Worm (Caenorhabditis elegans) whole organism, late embryonic: ENCODE data around the gene sru-29.

Experiments
- F13H6.1 ChIP-seq: sonication (generic microtip); optimal IDR thresholded peaks from 2 replicates; lab custom pipeline; 2016; ENCODE audit warnings: missing genetic modification characterization, missing compliant biosample characterization
- ama-1 ChIP-seq: fragments of 150-350 bp; optimal IDR thresholded peaks from 2 replicates; lab custom pipeline; 2014
- ceh-31 ChIP-seq: sonication (generic microtip); optimal IDR thresholded peaks from 2 replicates; lab custom pipeline; 2016; ENCODE audit warnings: missing genetic modification characterization, missing compliant biosample characterization
- ceh-34 ChIP-seq: sonication (generic microtip); optimal IDR thresholded peaks from 2 replicates; lab custom pipeline; 2016; ENCODE audit warnings: mild to moderate bottlenecking, missing genetic modification characterization, missing compliant biosample characterization
- che-1 ChIP-seq: sonication (generic microtip); optimal IDR thresholded peaks from 2 replicates; lab custom pipeline; 2016; ENCODE audit warnings: mild to moderate bottlenecking, missing genetic modification characterization, missing compliant biosample characterization
- dmd-4 ChIP-seq: sonication (generic microtip); optimal IDR thresholded peaks from 2 replicates; lab custom pipeline; 2016; ENCODE audit warnings: borderline replicate concordance, missing genetic modification characterization, missing compliant biosample characterization
- lim-6 ChIP-seq: sonication (generic microtip); optimal IDR thresholded peaks from 2 replicates; lab custom pipeline; 2016; ENCODE audit warnings: missing genetic modification characterization, missing compliant biosample characterization
- nhr-11 ChIP-seq: fragments of 150-350 bp; optimal IDR thresholded peaks from 2 replicates; lab custom pipeline; 2014; ENCODE audit warnings: missing biosample characterization, missing genetic modification characterization
- pqm-1 ChIP-seq: sonication (generic microtip); optimal IDR thresholded peaks from 2 replicates; lab custom pipeline; 2016; ENCODE audit warnings: missing genetic modification characterization, missing compliant biosample characterization
- sox-4 ChIP-seq: sonication (generic microtip); optimal IDR thresholded peaks from 2 replicates; lab custom pipeline; 2017; ENCODE audit warnings: mild to moderate bottlenecking, missing genetic modification characterization, inconsistent platforms, missing compliant biosample characterization
- tbx-2 ChIP-seq: sonication (generic microtip); optimal IDR thresholded peaks from 2 replicates; lab custom pipeline; 2016; ENCODE audit warnings: missing genetic modification characterization, missing compliant biosample characterization
- zip-5 ChIP-seq: sonication (generic microtip); optimal IDR thresholded peaks from 2 replicates; lab custom pipeline; 2016; ENCODE audit warnings: missing genetic modification characterization, missing compliant biosample characterization

DNA sequence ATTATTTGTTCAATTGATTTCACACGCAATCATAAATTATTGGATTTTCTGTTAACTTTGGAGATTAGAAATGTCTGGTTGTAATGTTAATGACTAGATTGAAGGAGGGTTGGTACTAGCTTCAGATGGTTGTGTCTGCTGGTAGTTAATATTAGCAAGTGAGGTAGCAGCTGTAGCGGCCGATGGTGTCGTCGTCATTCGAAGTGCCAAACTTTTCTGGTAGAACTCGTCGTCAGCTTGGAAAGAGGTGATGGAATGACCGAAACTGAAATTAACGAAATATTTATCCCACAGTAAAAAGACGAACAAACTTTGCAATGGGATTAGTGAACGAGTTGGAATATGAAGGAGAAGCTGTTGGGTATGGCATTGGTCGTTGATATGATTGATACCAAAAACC is 46.7 kb upstream of the sru-29 start:
- TF ChIP-seq ceh-34 (no peak), che-1 (no peak), ceh-31 (tag; lab: Kevin White, UChicago) (no peak), nhr-11 (tag; lab: Kevin White, UChicago) (no peak), F13H6.1 (no peak), dmd-4 (tag; lab: Kevin White, UChicago) (no peak), lim-6 (tag; lab: Kevin White, UChicago) (no peak), pqm-1 (no peak), sox-4 (no peak), tbx-2 (tag; lab: Kevin White, UChicago) (no peak), ama-1 (lab: Kevin White, UChicago) (no peak), zip-5 (tag; lab: Kevin White, UChicago) (no peak)
